Worm (Caenorhabditis elegans): ENCODE data around the gene T22H9.1.

DNA sequence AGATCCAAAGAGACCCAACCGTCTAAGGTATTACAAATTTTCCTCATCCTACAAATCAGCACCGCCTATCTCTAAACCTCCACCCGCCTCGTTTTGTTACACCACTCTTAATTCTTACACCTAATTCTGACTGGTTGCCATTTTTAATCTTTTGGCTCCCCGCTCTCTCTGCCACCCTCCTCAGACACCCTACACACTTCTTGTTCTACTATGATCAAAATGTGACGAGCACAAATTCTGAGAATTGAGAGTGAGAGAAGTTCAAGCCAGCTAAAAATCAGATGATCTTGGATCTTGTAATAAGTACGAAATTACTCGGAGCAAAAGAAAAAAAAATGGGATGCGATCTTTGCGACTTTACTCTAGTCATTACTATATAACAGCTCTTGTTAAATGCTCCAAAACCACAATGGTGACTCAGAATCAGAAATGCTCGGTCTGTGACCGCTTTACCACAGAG, 44.7 kb downstream of the T22H9.1 start, which contains the start of gene nhr-252:
- TF ChIP-seq him-1 (tag; optimal IDR thresholded peaks at IDR 0.05) (no peak), W03F9.2 (tag; optimal IDR thresholded peaks at IDR 0.05) (no peak)
